Worm (Caenorhabditis elegans) whole organism, L2 larva: Measurements from ENCODE around the gene srz-104.

Experiments
- F13H6.1 ChIP-seq: sonication (generic microtip); optimal IDR thresholded peaks from 2 replicates; lab custom pipeline; 2016; ENCODE audit warnings: missing genetic modification characterization, missing compliant biosample characterization
- R02D3.7 ChIP-seq: fragments of 150-350 bp; optimal IDR thresholded peaks from 2 replicates; lab custom pipeline; 2014; ENCODE audit warnings: missing biosample characterization, missing genetic modification characterization
- blmp-1 ChIP-seq: sonication (generic microtip); optimal IDR thresholded peaks from 2 replicates; lab custom pipeline; 2017; ENCODE audit warnings: missing genetic modification characterization, mild to moderate bottlenecking, missing compliant biosample characterization, antibody characterized with exemption, moderate library complexity; ENCODE audit not compliant: insufficient read depth
- ceh-16 ChIP-seq: fragments of 150-350 bp; optimal IDR thresholded peaks from 2 replicates; lab custom pipeline; 2014; ENCODE audit warnings: missing biosample characterization, missing genetic modification characterization
- ceh-82 ChIP-seq: fragments of 150-350 bp; optimal IDR thresholded peaks from 2 replicates; lab custom pipeline; 2014; ENCODE audit warnings: missing biosample characterization, missing genetic modification characterization
- egl-27 ChIP-seq: sonication (generic microtip); optimal IDR thresholded peaks from 3 replicates; lab custom pipeline; 2017; ENCODE audit warnings: missing biosample characterization, missing genetic modification reagents, missing genetic modification characterization
- elt-1 ChIP-seq: fragments of 150-350 bp; optimal IDR thresholded peaks from 2 replicates; lab custom pipeline; 2014; ENCODE audit warnings: missing biosample characterization, missing genetic modification characterization
- elt-3 ChIP-seq: sonication (generic microtip); optimal IDR thresholded peaks from 2 replicates; lab custom pipeline; 2017; ENCODE audit warnings: missing biosample characterization, missing genetic modification characterization
- fos-1 ChIP-seq: fragments of 150-350 bp; optimal IDR thresholded peaks from 2 replicates; lab custom pipeline; 2014; ENCODE audit warnings: missing biosample characterization, missing genetic modification characterization
- gmeb-1 ChIP-seq: fragments of 150-350 bp; optimal IDR thresholded peaks from 2 replicates; lab custom pipeline; 2014; ENCODE audit warnings: missing biosample characterization, missing genetic modification characterization
- lin-11 ChIP-seq: fragments of 150-350 bp; sonication (generic microtip); optimal IDR thresholded peaks from 2 replicates; lab custom pipeline; 2014; ENCODE audit warnings: missing biosample characterization, missing genetic modification characterization, inconsistent platforms, mixed read lengths
- lin-13 ChIP-seq: fragments of 150-350 bp; optimal IDR thresholded peaks from 2 replicates; lab custom pipeline; 2014; ENCODE audit warnings: missing biosample characterization, missing genetic modification reagents, missing genetic modification characterization
- lin-39 ChIP-seq: fragments of 150-350 bp; optimal IDR thresholded peaks from 2 replicates; lab custom pipeline; 2014; ENCODE audit warnings: missing biosample characterization, missing genetic modification reagents, missing genetic modification characterization
- lsy-2 ChIP-seq, 2 experiments: fragments of 150-350 bp in 1 of 2; sonication (generic microtip) in 1 of 2; optimal IDR thresholded peaks; 2 replicates each; lab custom pipeline; 2014 to 2017; ENCODE audit warnings: missing biosample characterization in 2 of 2, missing genetic modification characterization in 2 of 2
- mab-5 ChIP-seq: fragments of 150-350 bp; optimal IDR thresholded peaks from 2 replicates; lab custom pipeline; 2014; ENCODE audit warnings: missing biosample characterization, missing genetic modification characterization
- mbf-1 ChIP-seq: sonication (generic microtip); optimal IDR thresholded peaks from 2 replicates; lab custom pipeline; 2017; ENCODE audit warnings: missing biosample characterization, missing genetic modification characterization
- mdl-1 ChIP-seq, 2 experiments: fragments of 150-350 bp in 1 of 2; sonication (generic microtip) in 1 of 2; optimal IDR thresholded peaks; 2 replicates each; lab custom pipeline; 2017; ENCODE audit warnings: missing biosample characterization in 2 of 2, missing genetic modification characterization in 2 of 2
- nhr-10 ChIP-seq: sonication (generic microtip); optimal IDR thresholded peaks from 2 replicates; lab custom pipeline; 2017; ENCODE audit warnings: missing biosample characterization, missing genetic modification characterization
- nhr-11 ChIP-seq: fragments of 150-350 bp; optimal IDR thresholded peaks from 2 replicates; lab custom pipeline; 2014; ENCODE audit warnings: missing biosample characterization, missing genetic modification characterization
- nhr-12 ChIP-seq: fragments of 150-350 bp; optimal IDR thresholded peaks from 2 replicates; lab custom pipeline; 2014; ENCODE audit warnings: missing biosample characterization, missing genetic modification characterization
- nhr-23 ChIP-seq: fragments of 150-350 bp; optimal IDR thresholded peaks from 2 replicates; lab custom pipeline; 2014; ENCODE audit warnings: missing biosample characterization, missing genetic modification reagents, missing genetic modification characterization
- nhr-237 ChIP-seq: fragments of 150-350 bp; optimal IDR thresholded peaks from 2 replicates; lab custom pipeline; 2014; ENCODE audit warnings: missing biosample characterization, missing genetic modification characterization
- skn-1 ChIP-seq: sonication (generic microtip); optimal IDR thresholded peaks from 2 replicates; lab custom pipeline; 2017; ENCODE audit warnings: missing biosample characterization, missing genetic modification characterization
- sma-3 ChIP-seq: sonication (generic microtip); optimal IDR thresholded peaks from 2 replicates; lab custom pipeline; 2016; ENCODE audit warnings: missing genetic modification reagents, missing genetic modification characterization, missing compliant biosample characterization
- snpc-4 ChIP-seq: fragments of 150-350 bp; optimal IDR thresholded peaks from 2 replicates; lab custom pipeline; 2014; ENCODE audit warnings: missing biosample characterization, missing genetic modification characterization
- unc-55 ChIP-seq: fragments of 150-350 bp; sonication (generic microtip); optimal IDR thresholded peaks from 3 replicates; lab custom pipeline; 2014; ENCODE audit warnings: missing biosample characterization, missing genetic modification reagents, missing genetic modification characterization
- unc-62 ChIP-seq: fragments of 150-350 bp; optimal IDR thresholded peaks from 2 replicates; lab custom pipeline; 2014; ENCODE audit warnings: missing biosample characterization, missing genetic modification reagents, missing genetic modification characterization
- ztf-11 ChIP-seq: sonication (generic microtip); optimal IDR thresholded peaks from 2 replicates; lab custom pipeline; 2017; ENCODE audit warnings: missing biosample characterization, missing genetic modification characterization
- ztf-4 ChIP-seq: fragments of 150-350 bp; optimal IDR thresholded peaks from 2 replicates; lab custom pipeline; 2014; ENCODE audit warnings: missing biosample characterization, missing genetic modification characterization

Gene srz-104

ce11 chrIV:16350690-16351089 is 27.2 kb downstream of the srz-104 start, which contains the start of gene C35D6.4:
TSS of gene C35D6.4 (plus strand) at chrIV:16350990.
- TF ChIP-seq fos-1, result no peak
- no peak for TF ChIP-seq lsy-2 (tag; optimal IDR thresholded peaks at IDR 0.05; lab: Kevin White, UChicago)
- no peak for TF ChIP-seq blmp-1
- TF ChIP-seq nhr-23, result no peak
- TF ChIP-seq, all 48 proteins: peak for 0

- TF ChIP-seq nhr-12 (tag; lab: Kevin White, UChicago) (no peak), R02D3.7 (tag; lab: Kevin White, UChicago) (no peak), ztf-11 (no peak), sma-3 (GFP tag; lab: Kevin White, UChicago) (no peak), egl-27 (no peak), lin-11 (tag; lab: Kevin White, UChicago) (no peak), ceh-82 (no peak), elt-3 (tag; lab: Kevin White, UChicago) (no peak), skn-1 (tag; lab: Kevin White, UChicago) (no peak), snpc-4 (tag; lab: Kevin White, UChicago) (no peak), nhr-237 (tag; lab: Kevin White, UChicago) (no peak), nhr-10 (tag; lab: Kevin White, UChicago) (no peak), ceh-16 (tag; lab: Kevin White, UChicago) (no peak), elt-1 (tag; lab: Kevin White, UChicago) (no peak), nhr-23 (no peak)
These were observed 41.1 kb downstream of the srz-104 start for ce11 chrIV:16364581-16364980.

- TF ChIP-seq gmeb-1 (tag; lab: Kevin White, UChicago) (no peak), ztf-4 (tag; lab: Kevin White, UChicago) (no peak), sma-3 (GFP tag; lab: Kevin White, UChicago) (no peak), blmp-1 (no peak), R02D3.7 (tag; lab: Kevin White, UChicago) (no peak), mdl-1 (tag; optimal IDR thresholded peaks at IDR 0.05; lab: Kevin White, UChicago) (no peak), mbf-1 (no peak), mab-5 (no peak), ztf-11 (no peak), nhr-11 (tag; lab: Kevin White, UChicago) (no peak), F13H6.1 (tag; lab: Kevin White, UChicago) (no peak), unc-55 (GFP tag; lab: Kevin White, UChicago) (no peak), unc-62 (GFP tag; lab: Kevin White, UChicago) (no peak), lin-39 (tag; lab: Kevin White, UChicago) (no peak), elt-3 (tag; lab: Kevin White, UChicago) (no peak), lin-13 (GFP tag; lab: Kevin White, UChicago) (no peak)
These were observed 47.1 kb downstream of the srz-104 start for ce11 chrIV:16370592-16370991.
